Fruit fly (Drosophila melanogaster) whole organism, embryonic: Measurements from ENCODE around the gene CG7497.
A peak's percentile ranks its signal among the peaks of the same experiment; 100 is the strongest.

Experiments used
- CG10209 ChIP-seq: fragments of 200-800 bp; sonication (Bioruptor generic); optimal IDR thresholded peaks from 3 replicates; lab custom pipeline; 2017; ENCODE audit warnings: missing biosample characterization, mild to moderate bottlenecking, missing genetic modification characterization, missing genetic modification reagents
- CG12104 ChIP-seq: fragments of 200-800 bp; sonication (Bioruptor generic); optimal IDR thresholded peaks from 3 replicates; lab custom pipeline; 2016; ENCODE audit warnings: missing biosample characterization, missing genetic modification characterization
- CG13894 ChIP-seq: fragments of 200-800 bp; sonication (Bioruptor generic); optimal IDR thresholded peaks from 3 replicates; lab custom pipeline; 2018; ENCODE audit warnings: missing biosample characterization, mild to moderate bottlenecking, missing genetic modification characterization, moderate library complexity
- CG15011 ChIP-seq: fragments of 200-800 bp; sonication (Bioruptor generic); optimal IDR thresholded peaks from 3 replicates; lab custom pipeline; 2018; ENCODE audit warnings: missing biosample characterization, mild to moderate bottlenecking, missing genetic modification characterization
- CG17912 ChIP-seq: fragments of 200-800 bp; sonication (Bioruptor generic); optimal IDR thresholded peaks from 2 replicates; lab custom pipeline; 2018; ENCODE audit warnings: missing biosample characterization, mild to moderate bottlenecking, missing genetic modification characterization
- CG18619 ChIP-seq: fragments of 200-800 bp; sonication (Bioruptor generic); optimal IDR thresholded peaks from 3 replicates; lab custom pipeline; 2017; ENCODE audit warnings: missing biosample characterization, mild to moderate bottlenecking, missing genetic modification characterization
- CG2678 ChIP-seq: fragments of 200-800 bp; sonication (Bioruptor generic); optimal IDR thresholded peaks from 3 replicates; lab custom pipeline; 2019; ENCODE audit warnings: missing biosample characterization, mild to moderate bottlenecking, missing genetic modification characterization, moderate library complexity
- CG3726 ChIP-seq: fragments of 200-800 bp; sonication (Bioruptor generic); IDR thresholded peaks from 3 replicates; pipeline ENCODE4, ENCODE4 v1.3.6; 2022; ENCODE audit warnings: missing biosample characterization, missing genetic modification characterization
- CG3995 ChIP-seq: fragments of 200-800 bp; sonication (Bioruptor generic); optimal IDR thresholded peaks from 3 replicates; lab custom pipeline; 2016; ENCODE audit warnings: missing biosample characterization, missing genetic modification characterization
- CG4328 ChIP-seq: fragments of 200-800 bp; sonication (Bioruptor generic); optimal IDR thresholded peaks from 3 replicates; lab custom pipeline; 2017; ENCODE audit warnings: missing biosample characterization, missing genetic modification reagents, missing genetic modification characterization
- CG43689 ChIP-seq: fragments of 200-800 bp; sonication (Bioruptor generic); IDR thresholded peaks from 2 replicates; pipeline ENCODE4 v1.3.6; 2022; ENCODE audit warnings: missing biosample characterization, missing genetic modification characterization
- CG6854 ChIP-seq: fragments of 200-800 bp; sonication (Bioruptor generic); optimal IDR thresholded peaks from 3 replicates; lab custom pipeline; 2017; ENCODE audit warnings: missing biosample characterization, mild to moderate bottlenecking, missing genetic modification characterization
- CG7556 ChIP-seq: fragments of 200-800 bp; sonication (Bioruptor generic); optimal IDR thresholded peaks from 2 replicates; lab custom pipeline; 2017; ENCODE audit warnings: missing biosample characterization, mild to moderate bottlenecking, missing genetic modification characterization
- CG7786 ChIP-seq: fragments of 200-800 bp; sonication (Bioruptor generic); optimal IDR thresholded peaks from 2 replicates; lab custom pipeline; 2016; ENCODE audit warnings: missing biosample characterization, missing genetic modification characterization
- CG7963 ChIP-seq: fragments of 200-800 bp; sonication (Bioruptor generic); IDR thresholded peaks from 3 replicates; pipeline ENCODE4 v1.3.6; 2022; ENCODE audit warnings: missing biosample characterization, missing genetic modification characterization; ENCODE audit not compliant: partially characterized antibody
- CG9797 ChIP-seq: fragments of 200-800 bp; sonication (Bioruptor generic); optimal IDR thresholded peaks from 3 replicates; lab custom pipeline; 2018; ENCODE audit warnings: missing biosample characterization, mild to moderate bottlenecking, missing genetic modification characterization
- Deaf1 ChIP-seq: fragments of 200-800 bp; optimal IDR thresholded peaks from 3 replicates; lab custom pipeline; 2019; ENCODE audit warnings: missing biosample characterization, mild to moderate bottlenecking, missing genetic modification characterization, moderate library complexity
- Doc2 ChIP-seq: fragments of 200-800 bp; sonication (Bioruptor generic); IDR thresholded peaks from 2 replicates; pipeline ENCODE4 v1.3.6; 2022; ENCODE audit warnings: missing biosample characterization, missing genetic modification characterization
- Doc3 ChIP-seq: fragments of 200-800 bp; sonication (Bioruptor generic); IDR thresholded peaks from 3 replicates; pipeline ENCODE4 v1.3.6; 2022; ENCODE audit warnings: missing biosample characterization, missing genetic modification characterization; ENCODE audit not compliant: partially characterized antibody
- Dref ChIP-seq: fragments of 200-800 bp; sonication (Bioruptor generic); IDR thresholded peaks from 2 replicates; pipeline ENCODE4 v1.3.6; 2022; ENCODE audit warnings: missing biosample characterization, missing genetic modification characterization
- HmgZ ChIP-seq: fragments of 200-800 bp; sonication (Bioruptor generic); optimal IDR thresholded peaks from 2 replicates; lab custom pipeline; 2018; ENCODE audit warnings: missing biosample characterization, mild to moderate bottlenecking, missing genetic modification characterization
- Hmr ChIP-seq: fragments of 200-800 bp; sonication (Bioruptor generic); optimal IDR thresholded peaks from 3 replicates; lab custom pipeline; 2017; ENCODE audit warnings: mild to moderate bottlenecking, missing biosample characterization, missing genetic modification reagents, missing genetic modification characterization
- Hr78 ChIP-seq, 2 experiments: fragments of 200-800 bp in 1 of 2; fragments of >200 bp in 1 of 2; sonication (Bioruptor generic) in 1 of 2; optimal IDR thresholded peaks; 2 replicates each; lab custom pipeline; 2017 to 2019; ENCODE audit warnings: missing biosample characterization in 2 of 2, missing genetic modification characterization in 2 of 2, mild to moderate bottlenecking in 1 of 2, moderate library complexity in 1 of 2
- Myb ChIP-seq: fragments of 200-800 bp; sonication (Bioruptor generic); optimal IDR thresholded peaks from 2 replicates; lab custom pipeline; 2016; ENCODE audit warnings: missing biosample characterization, missing genetic modification characterization
- NFAT ChIP-seq: fragments of 200-800 bp; sonication (Bioruptor generic); IDR thresholded peaks from 2 replicates; pipeline ENCODE4 v1.3.6; 2022; ENCODE audit warnings: missing biosample characterization, missing genetic modification characterization
- Ssrp ChIP-seq: fragments of 200-800 bp; sonication (Bioruptor generic); optimal IDR thresholded peaks from 2 replicates; lab custom pipeline; 2018; ENCODE audit warnings: missing biosample characterization, mild to moderate bottlenecking, missing genetic modification characterization, moderate library complexity
- Stat92E ChIP-seq, 3 experiments: fragments of >200 bp in 2 of 3; fragments of 200-800 bp in 1 of 3; sonication (Bioruptor generic) in 1 of 3; optimal IDR thresholded peaks; 2 replicates each; lab custom pipeline; 2017 to 2019; ENCODE audit warnings: missing biosample characterization in 3 of 3, missing genetic modification characterization in 3 of 3, mild to moderate bottlenecking in 1 of 3, moderate library complexity in 1 of 3
- Tbp ChIP-seq: fragments of >200 bp; optimal IDR thresholded peaks from 2 replicates; lab custom pipeline; 2018; ENCODE audit warnings: missing biosample characterization, missing genetic modification characterization
- Vsx1 ChIP-seq: fragments of 200-800 bp; sonication (Bioruptor generic); optimal IDR thresholded peaks from 2 replicates; lab custom pipeline; 2017; ENCODE audit warnings: missing biosample characterization, mild to moderate bottlenecking, missing genetic modification characterization, missing genetic modification reagents
- ab ChIP-seq: fragments of 200-800 bp; sonication (Bioruptor generic); optimal IDR thresholded peaks from 2 replicates; lab custom pipeline; 2016; ENCODE audit warnings: missing biosample characterization, missing genetic modification characterization
- ap ChIP-seq: fragments of 200-800 bp; sonication (Bioruptor generic); IDR thresholded peaks from 2 replicates; pipeline ENCODE4 v1.3.6; 2022; ENCODE audit warnings: missing biosample characterization, missing genetic modification characterization
- bab2 ChIP-seq: fragments of 200-800 bp; sonication (Bioruptor generic); optimal IDR thresholded peaks from 2 replicates; lab custom pipeline; 2016; ENCODE audit warnings: missing biosample characterization, missing genetic modification characterization
- ci ChIP-seq: fragments of 200-800 bp; sonication (Bioruptor generic); IDR thresholded peaks from 3 replicates; pipeline ENCODE4 v1.3.6; 2022; ENCODE audit warnings: missing biosample characterization, missing genetic modification characterization
- da ChIP-seq: fragments of 200-800 bp; sonication (Bioruptor generic); optimal IDR thresholded peaks from 2 replicates; lab custom pipeline; 2016; ENCODE audit warnings: missing biosample characterization, missing genetic modification characterization
- ham ChIP-seq: fragments of 200-800 bp; sonication (Bioruptor generic); IDR thresholded peaks from 2 replicates; pipeline ENCODE4 v1.3.6; 2022; ENCODE audit warnings: missing biosample characterization, missing genetic modification characterization
- insv ChIP-seq, 2 experiments: fragments of 200-800 bp; sonication (Bioruptor generic); optimal IDR thresholded peaks; 3 replicates each; lab custom pipeline; 2016 to 2018; ENCODE audit warnings: missing biosample characterization in 2 of 2, missing genetic modification characterization in 2 of 2
- jing ChIP-seq: fragments of 200-800 bp; sonication (Bioruptor generic); optimal IDR thresholded peaks from 2 replicates; lab custom pipeline; 2018; ENCODE audit warnings: missing biosample characterization, mild to moderate bottlenecking, missing genetic modification characterization
- kah ChIP-seq: fragments of 200-800 bp; sonication (Bioruptor generic); optimal IDR thresholded peaks from 2 replicates; lab custom pipeline; 2018; ENCODE audit warnings: missing biosample characterization, mild to moderate bottlenecking, missing genetic modification characterization
- mam ChIP-seq: fragments of 200-800 bp; sonication (Bioruptor generic); optimal IDR thresholded peaks from 3 replicates; lab custom pipeline; 2016; ENCODE audit warnings: missing biosample characterization, missing genetic modification characterization
- mirr ChIP-seq: fragments of 200-800 bp; sonication (Bioruptor generic); optimal IDR thresholded peaks from 3 replicates; lab custom pipeline; 2018; ENCODE audit warnings: missing biosample characterization, mild to moderate bottlenecking, missing genetic modification characterization
- peb ChIP-seq: fragments of 200-800 bp; sonication (Bioruptor generic); IDR thresholded peaks from 2 replicates; pipeline ENCODE4 v1.3.6; 2022; ENCODE audit warnings: missing biosample characterization, missing genetic modification characterization
- repo ChIP-seq: fragments of 200-800 bp; sonication (Bioruptor generic); optimal IDR thresholded peaks from 2 replicates; lab custom pipeline; 2016; ENCODE audit warnings: missing biosample characterization, missing genetic modification characterization
- sc ChIP-seq, 3 experiments: fragments of >200 bp in 2 of 3; fragments of 200-800 bp in 1 of 3; sonication (Bioruptor generic) in 1 of 3; optimal IDR thresholded peaks; 2 replicates in 2 of 3; 3 replicates in 1 of 3; lab custom pipeline; 2017; ENCODE audit warnings: mild to moderate bottlenecking in 1 of 3, missing biosample characterization in 1 of 3, missing genetic modification characterization in 1 of 3, missing genetic modification reagents in 1 of 3
- tio ChIP-seq: fragments of 200-800 bp; sonication (Bioruptor generic); optimal IDR thresholded peaks from 2 replicates; lab custom pipeline; 2017; ENCODE audit warnings: missing biosample characterization, missing genetic modification characterization, inconsistent platforms
- trem ChIP-seq: fragments of 200-800 bp; optimal IDR thresholded peaks from 3 replicates; lab custom pipeline; 2019; ENCODE audit warnings: missing biosample characterization, mild to moderate bottlenecking, missing genetic modification characterization, moderate library complexity
- vnd ChIP-seq: fragments of 200-800 bp; sonication (Bioruptor generic); IDR thresholded peaks from 3 replicates; pipeline ENCODE4 v1.3.6; 2022; ENCODE audit warnings: missing biosample characterization, missing genetic modification characterization; ENCODE audit not compliant: partially characterized antibody
- z ChIP-seq: fragments of 200-800 bp; sonication (Bioruptor generic); IDR thresholded peaks from 3 replicates; pipeline ENCODE4 v1.3.6; 2022; ENCODE audit warnings: missing biosample characterization, missing genetic modification characterization
- zfh1 ChIP-seq: fragments of 200-800 bp; sonication (Bioruptor generic); IDR thresholded peaks from 3 replicates; pipeline ENCODE4 v1.3.6; 2022; ENCODE audit warnings: missing biosample characterization, missing genetic modification characterization

CG7497 gene

dm6 chr3L:17651717-17652651 is 18.7 kb downstream of the CG7497 start (continued):
- 0 out of 3 replicates have a peak, but pooled peaks have one; percentile 40 for TF ChIP-seq z (GFP tag; lab: Robert Waterston, UW)
- TF ChIP-seq jing = no peak
- no peak for TF ChIP-seq CG3726
- no peak for TF ChIP-seq Tbp (GFP tag; lab: Kevin White, UChicago)
- no peak for TF ChIP-seq CG15011 (GFP tag; lab: Kevin White, UChicago)
- no peak for TF ChIP-seq NFAT (GFP tag; lab: Robert Waterston, UW)
- no peak for TF ChIP-seq HmgZ (tag; lab: Kevin White, UChicago)
- TF ChIP-seq CG17912 = no peak
- TF ChIP-seq Doc3 (GFP tag; lab: Robert Waterston, UW) = no peak
- TF ChIP-seq ham (GFP tag; lab: Robert Waterston, UW) = no peak
- no peak for TF ChIP-seq CG13894
- no peak for TF ChIP-seq kah (GFP tag; lab: Kevin White, UChicago)
- TF ChIP-seq CG43689 = 0 out of 2 replicates have a peak, but pooled peaks have one; percentile 19
- TF ChIP-seq CG12104 = no peak
- TF ChIP-seq trem (tag; lab: Kevin White, UChicago) = no peak
- no peak for TF ChIP-seq CG4328
- TF ChIP-seq da (GFP tag; lab: Kevin White, UChicago) = no peak
- peak; percentile 23 for TF ChIP-seq Ssrp
- TF ChIP-seq ap (GFP tag; lab: Robert Waterston, UW) = no peak
- no peak for TF ChIP-seq vnd
- TF ChIP-seq CG9797 (GFP tag; lab: Kevin White, UChicago) = no peak
- TF ChIP-seq Stat92E (GFP tag; optimal IDR thresholded peaks at IDR 0.05; lab: Kevin White, UChicago) = no peak
- no peak for TF ChIP-seq sc (optimal IDR thresholded peaks at IDR 0.05; lab: Kevin White, UChicago)
- no peak for TF ChIP-seq sc (GFP tag; optimal IDR thresholded peaks at IDR 0.05; lab: Kevin White, UChicago)
- no peak for TF ChIP-seq CG7963 (GFP tag; lab: Robert Waterston, UW)
- no peak for TF ChIP-seq mam (GFP tag; lab: Kevin White, UChicago)
- no peak for TF ChIP-seq CG6854
- TF ChIP-seq insv (GFP tag; optimal IDR thresholded peaks at IDR 0.05; lab: Kevin White, UChicago) = no peak
- TF ChIP-seq CG2678 (tag; lab: Kevin White, UChicago) = peak; percentile 54
- TF ChIP-seq CG7556 (GFP tag; lab: Kevin White, UChicago) = peak; percentile 11
- TF ChIP-seq Hr78 (GFP tag; optimal IDR thresholded peaks at IDR 0.05; lab: Kevin White, UChicago) = peak in 1 of 2 experiments; percentile 88
- no peak for TF ChIP-seq Hmr
- TF ChIP-seq Vsx1 (GFP tag; lab: Kevin White, UChicago) = peak; percentile 16
- TF ChIP-seq CG3995 = peak; percentile 41
- no peak for TF ChIP-seq Doc2 (GFP tag; lab: Robert Waterston, UW)
- TF ChIP-seq CG7786 (GFP tag; lab: Kevin White, UChicago) = no peak
- no peak for TF ChIP-seq tio (GFP tag; lab: Kevin White, UChicago)
- TF ChIP-seq Myb (GFP tag; lab: Kevin White, UChicago) = no peak
- TF ChIP-seq repo = peak; percentile 12
- TF ChIP-seq peb (GFP tag; lab: Robert Waterston, UW) = no peak
- TF ChIP-seq Dref (GFP tag; lab: Robert Waterston, UW) = no peak
- TF ChIP-seq zfh1 = 0 out of 3 replicates have a peak, but pooled peaks have one; percentile 44
- no peak for TF ChIP-seq mirr (GFP tag; lab: Kevin White, UChicago)
- TF ChIP-seq CG18619 = no peak
- TF ChIP-seq ci (GFP tag; lab: Robert Waterston, UW) = peak; percentile 81; the same call in 2 of the 3 replicates
- no peak for TF ChIP-seq ab (GFP tag; lab: Kevin White, UChicago)
- TF ChIP-seq Deaf1 = no peak
- no peak for TF ChIP-seq bab2
- peak; percentile 15 for TF ChIP-seq CG10209 (GFP tag; lab: Kevin White, UChicago)
